Worm (Caenorhabditis elegans): ENCODE data around the gene str-176.

The str-176 gene

DNA sequence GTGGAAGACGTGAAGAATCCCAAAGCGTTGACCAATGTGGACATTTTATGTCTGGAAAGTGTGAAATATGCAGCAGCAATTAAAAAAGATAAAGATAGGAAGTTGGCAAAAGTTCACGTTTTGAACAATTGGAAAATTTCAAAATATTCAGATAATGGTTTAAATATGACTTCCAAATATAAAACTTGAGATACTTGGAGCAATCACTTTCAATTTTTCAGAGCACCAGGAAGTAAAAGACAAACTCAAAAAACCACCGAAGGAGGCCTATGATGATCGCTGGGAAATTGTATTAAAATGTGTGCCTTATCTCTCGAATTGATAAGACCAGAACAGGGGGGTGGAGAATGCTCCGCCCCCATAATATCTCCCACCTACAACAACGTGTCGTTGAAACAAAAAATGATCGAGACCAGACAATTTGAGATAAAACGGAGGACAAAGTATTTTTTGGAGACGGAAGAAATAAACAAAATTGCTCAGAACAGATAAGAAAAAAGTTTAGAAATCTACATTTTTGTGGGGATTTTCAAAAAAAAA lies 11.8 kb downstream of the str-176 start, which contains the start of gene eppl-1:
Gene eppl-1, minus strand, starts transcription at position 51 of the 540 bp plus-strand sequence.
- TF ChIP-seq fos-1 (tag; optimal IDR thresholded peaks at IDR 0.05): no peak
- peak; percentile 92 for TF ChIP-seq elt-2 (tag; optimal IDR thresholded peaks at IDR 0.05)
- no peak for TF ChIP-seq unc-30 (tag; optimal IDR thresholded peaks at IDR 0.05)
- TF ChIP-seq elt-3 (tag; optimal IDR thresholded peaks at IDR 0.05): peak in 2 of 6 experiments; percentile 85
- TF ChIP-seq nhr-12 (tag; optimal IDR thresholded peaks at IDR 0.05): no peak
- TF ChIP-seq efl-1 (optimal IDR thresholded peaks at IDR 0.05): no peak
- TF ChIP-seq efl-1 (GFP tag; optimal IDR thresholded peaks at IDR 0.05 in 1 of 2): peak in 1 of 2 experiments; percentile 13
- no peak for TF ChIP-seq mdl-1 (tag; optimal IDR thresholded peaks at IDR 0.05)
- TF ChIP-seq snu-23 (GFP tag; optimal IDR thresholded peaks at IDR 0.05): no peak
- TF ChIP-seq lin-14 (GFP tag; optimal IDR thresholded peaks at IDR 0.05): peak; percentile 56
- TF ChIP-seq nhr-71 (tag; optimal IDR thresholded peaks at IDR 0.05): peak; percentile 9
- TF ChIP-seq tbx-2 (tag; optimal IDR thresholded peaks at IDR 0.05): peak; percentile 0
- TF ChIP-seq irx-1 (tag; optimal IDR thresholded peaks at IDR 0.05): no peak
- peak; percentile 7 for TF ChIP-seq blmp-1 (tag; optimal IDR thresholded peaks at IDR 0.05)

DNA sequence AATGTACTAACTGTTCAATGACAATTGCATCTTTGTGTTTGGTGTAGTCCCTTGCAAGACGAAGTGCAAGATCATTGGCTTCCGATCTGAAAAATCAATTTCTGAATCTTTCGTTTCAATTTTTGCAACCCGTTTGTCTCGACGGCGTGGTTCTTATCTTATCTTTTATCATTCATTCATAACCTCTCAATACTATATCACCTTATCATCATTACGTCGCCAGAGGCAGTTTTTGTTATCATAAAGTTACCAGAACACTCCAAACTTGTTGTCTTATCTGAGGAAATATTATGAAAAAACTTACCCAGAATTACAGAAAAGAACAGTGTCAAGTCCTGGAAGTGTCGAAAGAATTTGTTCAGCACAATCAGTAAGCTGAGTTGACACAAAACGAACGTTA lies 13.1 kb downstream of the str-176 start:
- TF ChIP-seq C34B4.2 (tag; optimal IDR thresholded peaks at IDR 0.05) (no peak), nhr-90 (tag; optimal IDR thresholded peaks at IDR 0.05; ENCODE audit: poor library complexity) (peak; percentile 1), pqm-1 (tag; optimal IDR thresholded peaks at IDR 0.05) (peak; percentile 34), elt-3 (tag; optimal IDR thresholded peaks at IDR 0.05) (peak in 5 of 6 experiments; percentile 0 to 97 (median 93)), lin-35 (GFP tag; optimal IDR thresholded peaks at IDR 0.05) (peak in 1 of 2 experiments; percentile 7), elt-2 (tag; optimal IDR thresholded peaks at IDR 0.05) (peak; percentile 97), nhr-47 (tag; optimal IDR thresholded peaks at IDR 0.05) (no peak), fkh-10 (GFP tag; optimal IDR thresholded peaks at IDR 0.05) (no peak), lsy-2 (tag; optimal IDR thresholded peaks at IDR 0.05) (peak in 1 of 2 experiments; percentile 12), lin-14 (GFP tag; optimal IDR thresholded peaks at IDR 0.05) (peak; percentile 20), nhr-71 (tag; optimal IDR thresholded peaks at IDR 0.05) (peak; percentile 17), lin-15B (tag; optimal IDR thresholded peaks at IDR 0.05) (no peak), blmp-1 (tag; optimal IDR thresholded peaks at IDR 0.05) (peak; percentile 1)

DNA sequence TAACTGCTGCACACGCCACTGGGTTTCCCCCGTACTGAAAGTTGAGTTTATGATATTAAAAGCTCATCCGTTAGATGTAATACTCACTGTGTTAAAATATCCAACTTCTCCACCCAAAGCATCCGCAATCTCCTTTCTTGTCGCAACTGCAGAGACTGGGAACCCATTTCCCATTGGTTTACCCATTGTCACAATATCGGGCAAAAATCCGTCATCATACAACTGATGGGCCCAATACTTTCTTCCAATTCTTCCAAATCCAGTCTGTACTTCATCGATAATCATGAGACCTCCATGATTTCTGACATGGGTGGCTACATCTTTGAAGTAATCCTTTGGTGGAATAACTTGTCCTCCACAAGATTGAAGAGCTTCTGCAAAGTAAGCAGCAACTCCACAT lies 13.7 kb downstream of the str-176 start:
- TF ChIP-seq fkh-4 (tag; optimal IDR thresholded peaks at IDR 0.05; ENCODE audit: borderline replicate concordance) (no peak), skn-1 (tag; optimal IDR thresholded peaks at IDR 0.05) (no peak), isw-1 (GFP tag; IDR thresholded peaks at IDR 0.05) (no peak), vab-15 (tag; optimal IDR thresholded peaks at IDR 0.05) (no peak), ztf-11 (tag; optimal IDR thresholded peaks at IDR 0.05) (no peak), grh-1 (GFP tag; IDR thresholded peaks at IDR 0.05) (no peak)

DNA sequence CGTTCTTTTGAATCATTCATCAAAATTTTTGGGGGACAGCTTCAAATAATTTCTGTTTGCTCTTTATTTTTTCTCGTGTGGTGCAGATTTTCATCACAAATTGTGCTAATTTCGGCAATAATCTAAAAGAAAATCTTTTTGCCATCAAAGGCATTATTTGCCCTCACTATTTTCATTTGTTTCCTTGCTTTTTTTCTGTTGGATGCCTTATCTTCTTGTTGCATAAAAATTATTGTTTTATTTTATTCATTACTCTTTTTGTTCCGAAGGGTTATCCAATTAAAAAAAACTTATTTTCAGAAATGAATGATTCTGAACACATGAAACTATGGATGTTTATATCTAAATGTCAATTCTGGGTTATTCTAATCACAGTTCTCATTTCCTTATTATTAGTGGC lies 16.7 kb downstream of the str-176 start, which contains the start of gene T01B11.1:
Gene T01B11.1, plus strand, starts transcription at position 301 of the 400 bp plus-strand sequence.
- TF ChIP-seq efl-1 (optimal IDR thresholded peaks at IDR 0.05) (no peak), efl-1 (GFP tag; optimal IDR thresholded peaks at IDR 0.05 in 1 of 2) (peak in 1 of 2 experiments; percentile 4), ceh-88 (GFP tag; IDR thresholded peaks at IDR 0.05) (no peak)

DNA sequence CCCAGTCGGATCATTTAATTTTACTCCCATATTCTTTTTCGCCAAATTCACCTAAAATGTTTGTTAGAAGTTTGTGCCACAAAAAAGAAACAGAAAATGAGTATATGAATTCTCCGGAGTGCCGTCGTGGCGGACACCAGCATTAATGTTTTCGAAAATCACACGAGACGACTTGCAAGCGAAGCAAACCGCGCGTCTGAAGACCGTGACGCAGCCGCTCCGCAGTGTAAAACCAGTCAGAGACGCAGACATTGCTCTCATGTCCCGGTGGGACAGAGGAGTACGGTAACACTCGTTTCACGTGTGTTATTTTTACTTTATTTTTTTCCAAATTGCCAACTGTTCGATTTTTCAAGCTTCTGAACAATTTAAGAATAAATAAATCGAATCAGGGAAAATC lies 30.9 kb downstream of the str-176 start, which contains the start of the genes T26A8.4 and pdtf-1:
Gene T26A8.4, minus strand, starts transcription at position 185 of the 400 bp plus-strand sequence.
Gene pdtf-1, plus strand, starts transcription at position 330 of the 400 bp plus-strand sequence.
- no peak for TF ChIP-seq ets-5 (GFP tag; IDR thresholded peaks at IDR 0.05)
- TF ChIP-seq aha-1 (tag; optimal IDR thresholded peaks at IDR 0.05): peak; percentile 57
- TF ChIP-seq zip-4 (GFP tag; optimal IDR thresholded peaks at IDR 0.05): peak; percentile 29
- peak; percentile 96 for TF ChIP-seq snu-23 (GFP tag; optimal IDR thresholded peaks at IDR 0.05)
- peak; percentile 87 for TF ChIP-seq blmp-1 (tag; optimal IDR thresholded peaks at IDR 0.05)
- peak; percentile 95 for TF ChIP-seq lin-14 (GFP tag; optimal IDR thresholded peaks at IDR 0.05)
- TF ChIP-seq unc-130 (tag; optimal IDR thresholded peaks at IDR 0.05): peak; percentile 88
- no peak for TF ChIP-seq nhr-76 (tag; optimal IDR thresholded peaks at IDR 0.05)
- TF ChIP-seq egl-13 (tag; optimal IDR thresholded peaks at IDR 0.05): peak; percentile 82
- peak; percentile 67 for TF ChIP-seq ceh-8 (GFP tag; optimal IDR thresholded peaks at IDR 0.05)
- TF ChIP-seq mep-1 (tag; optimal IDR thresholded peaks at IDR 0.05): peak; percentile 95
- TF ChIP-seq nhr-84 (tag; optimal IDR thresholded peaks at IDR 0.05): no peak
- TF ChIP-seq elt-2 (tag; optimal IDR thresholded peaks at IDR 0.05): peak; percentile 49
- no peak for TF ChIP-seq hlh-4 (tag; optimal IDR thresholded peaks at IDR 0.05)
- TF ChIP-seq nhr-19 (GFP tag; conservative IDR thresholded peaks at IDR 0.05): peak; percentile 90
- peak; percentile 93 for TF ChIP-seq grh-1 (GFP tag; IDR thresholded peaks at IDR 0.05)
- peak; percentile 50 for TF ChIP-seq aly-2 (tag; optimal IDR thresholded peaks at IDR 0.05)
- peak; percentile 82 for TF ChIP-seq pax-3 (tag; optimal IDR thresholded peaks at IDR 0.05)
- TF ChIP-seq unc-30 (tag; optimal IDR thresholded peaks at IDR 0.05): no peak
- no peak for TF ChIP-seq efl-3 (GFP tag; optimal IDR thresholded peaks at IDR 0.05)
- peak; percentile 94 for TF ChIP-seq mef-2 (tag; optimal IDR thresholded peaks at IDR 0.05)

Data from whole organism, L1 larva.